Worm (Caenorhabditis elegans) whole organism, mixed stage, embryonic: ENCODE data around the gene nhr-12.

Experiments used
- M03D4.4 ChIP-seq: sonication (generic microtip); optimal IDR thresholded peaks from 2 replicates; lab custom pipeline; 2017; ENCODE audit warnings: mild to moderate bottlenecking, missing genetic modification characterization, missing compliant biosample characterization
- blmp-1 ChIP-seq: fragments of 150-350 bp; optimal IDR thresholded peaks from 2 replicates; lab custom pipeline; 2014; ENCODE audit warnings: missing biosample characterization, missing genetic modification characterization
- ceh-39 ChIP-seq: fragments of 150-350 bp; optimal IDR thresholded peaks from 2 replicates; lab custom pipeline; 2014; ENCODE audit warnings: missing biosample characterization, missing genetic modification characterization
- ceh-43 ChIP-seq: fragments of 200-800 bp; sonication (Bioruptor generic); optimal IDR thresholded peaks from 2 replicates; lab custom pipeline; 2018; ENCODE audit warnings: mild to moderate bottlenecking, missing genetic modification characterization, moderate library complexity, missing compliant biosample characterization
- ceh-83 ChIP-seq: fragments of 200-800 bp; sonication (Bioruptor generic); optimal IDR thresholded peaks from 2 replicates; lab custom pipeline; 2018; ENCODE audit warnings: mild to moderate bottlenecking, missing genetic modification characterization, missing compliant biosample characterization
- ces-1 ChIP-seq: fragments of 150-350 bp; optimal IDR thresholded peaks from 2 replicates; lab custom pipeline; 2014; ENCODE audit warnings: missing biosample characterization, missing genetic modification reagents, missing genetic modification characterization
- cnd-1 ChIP-seq: fragments of 200-800 bp; sonication (Bioruptor generic); optimal IDR thresholded peaks from 2 replicates; lab custom pipeline; 2018; ENCODE audit warnings: mild to moderate bottlenecking, missing genetic modification characterization, missing compliant biosample characterization
- drap-1 ChIP-seq: fragments of 200-800 bp; sonication (Bioruptor generic); optimal IDR thresholded peaks from 3 replicates; lab custom pipeline; 2018; ENCODE audit warnings: mild to moderate bottlenecking, missing genetic modification characterization, missing compliant biosample characterization
- elt-1 ChIP-seq: sonication (generic microtip); optimal IDR thresholded peaks from 2 replicates; lab custom pipeline; 2017; ENCODE audit warnings: missing genetic modification characterization, mild to moderate bottlenecking, missing compliant biosample characterization, antibody characterized with exemption, moderate library complexity, borderline replicate concordance; ENCODE audit not compliant: insufficient read depth
- elt-3 ChIP-seq: fragments of 150-350 bp; optimal IDR thresholded peaks from 2 replicates; lab custom pipeline; 2014; ENCODE audit warnings: missing biosample characterization, missing genetic modification characterization
- flh-1 ChIP-seq: fragments of 200-800 bp; sonication (Bioruptor generic); optimal IDR thresholded peaks from 2 replicates; lab custom pipeline; 2018; ENCODE audit warnings: mild to moderate bottlenecking, missing genetic modification characterization, moderate library complexity, missing compliant biosample characterization
- ham-2 ChIP-seq: fragments of 200-800 bp; sonication (Bioruptor generic); optimal IDR thresholded peaks from 2 replicates; lab custom pipeline; 2018; ENCODE audit warnings: mild to moderate bottlenecking, missing genetic modification characterization, missing compliant biosample characterization
- hlh-1 ChIP-seq: fragments of 150-350 bp; optimal IDR thresholded peaks from 2 replicates; lab custom pipeline; 2014; ENCODE audit warnings: missing biosample characterization, missing genetic modification reagents, missing genetic modification characterization
- lin-13 ChIP-seq: fragments of 150-350 bp; optimal IDR thresholded peaks from 2 replicates; lab custom pipeline; 2014; ENCODE audit warnings: missing biosample characterization, missing genetic modification characterization
- lin-32 ChIP-seq: fragments of 200-800 bp; sonication (Bioruptor generic); optimal IDR thresholded peaks from 2 replicates; lab custom pipeline; 2018; ENCODE audit warnings: mild to moderate bottlenecking, missing genetic modification characterization, missing compliant biosample characterization
- lsy-2 ChIP-seq: fragments of 150-350 bp; optimal IDR thresholded peaks from 2 replicates; lab custom pipeline; 2014; ENCODE audit warnings: missing biosample characterization, missing genetic modification characterization
- mab-5 ChIP-seq: fragments of 150-350 bp; optimal IDR thresholded peaks from 2 replicates; lab custom pipeline; 2014; ENCODE audit warnings: missing biosample characterization, missing genetic modification characterization
- mep-1 ChIP-seq: fragments of 150-350 bp; optimal IDR thresholded peaks from 2 replicates; lab custom pipeline; 2017; ENCODE audit warnings: missing biosample characterization, missing genetic modification reagents, missing genetic modification characterization, inconsistent platforms
- nhr-12 ChIP-seq: fragments of 150-350 bp; optimal IDR thresholded peaks from 2 replicates; lab custom pipeline; 2014; ENCODE audit warnings: missing biosample characterization, missing genetic modification characterization
- nhr-2 ChIP-seq: fragments of 150-350 bp; optimal IDR thresholded peaks from 2 replicates; lab custom pipeline; 2014; ENCODE audit warnings: missing biosample characterization, missing genetic modification characterization
- nhr-237 ChIP-seq: fragments of 150-350 bp; optimal IDR thresholded peaks from 2 replicates; lab custom pipeline; 2014; ENCODE audit warnings: missing biosample characterization, missing genetic modification characterization
- nhr-28 ChIP-seq: fragments of 150-350 bp; optimal IDR thresholded peaks from 2 replicates; lab custom pipeline; 2014; ENCODE audit warnings: missing biosample characterization, missing genetic modification characterization
- pha-4 ChIP-seq: fragments of 150-350 bp; optimal IDR thresholded peaks from 2 replicates; lab custom pipeline; 2018; ENCODE audit warnings: missing biosample characterization, missing genetic modification reagents, missing genetic modification characterization
- sem-2 ChIP-seq: fragments of 200-800 bp; sonication (Bioruptor generic); optimal IDR thresholded peaks from 2 replicates; lab custom pipeline; 2018; ENCODE audit warnings: mild to moderate bottlenecking, missing genetic modification characterization, missing compliant biosample characterization
- tbx-8 ChIP-seq: fragments of 200-800 bp; sonication (Bioruptor generic); optimal IDR thresholded peaks from 2 replicates; lab custom pipeline; 2018; ENCODE audit warnings: mild to moderate bottlenecking, missing genetic modification characterization, moderate library complexity, missing compliant biosample characterization
- unc-120 ChIP-seq: sonication (generic microtip); optimal IDR thresholded peaks from 2 replicates; lab custom pipeline; 2017; ENCODE audit warnings: missing genetic modification characterization, missing compliant biosample characterization; ENCODE audit not compliant: poor library complexity, severe bottlenecking
- unc-39 ChIP-seq: fragments of 150-350 bp; optimal IDR thresholded peaks from 2 replicates; lab custom pipeline; 2014; ENCODE audit warnings: missing biosample characterization, missing genetic modification characterization
- zip-8 ChIP-seq: fragments of 150-350 bp; optimal IDR thresholded peaks from 2 replicates; lab custom pipeline; 2014; ENCODE audit warnings: missing biosample characterization, missing genetic modification characterization
- ztf-11 ChIP-seq: fragments of 150-350 bp; optimal IDR thresholded peaks from 2 replicates; lab custom pipeline; 2014; ENCODE audit warnings: missing biosample characterization, missing genetic modification characterization

Gene nhr-12

DNA sequence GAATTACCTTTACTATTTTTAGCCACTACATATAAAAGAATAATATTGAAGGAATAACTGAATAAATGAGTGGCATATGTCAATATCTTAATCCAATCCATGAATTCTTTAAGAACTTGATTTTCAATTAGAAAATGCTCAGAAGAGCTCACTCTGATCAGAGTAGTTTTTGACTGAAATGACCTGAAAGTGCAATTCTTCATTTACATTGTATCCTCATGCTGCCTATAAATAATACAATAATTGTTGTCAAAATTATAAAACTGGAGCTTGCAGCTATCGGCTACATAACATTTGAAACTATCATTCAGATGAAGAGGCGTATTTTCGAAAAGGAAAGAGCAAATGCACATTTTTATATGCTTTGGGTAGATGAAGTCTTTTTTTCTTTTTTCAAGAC, 38.8 kb upstream of the nhr-12 start, which contains the start of gene srxa-19:
srxa-19 (minus strand) TSS at position 101 of the 400 bp plus-strand sequence.
- TF ChIP-seq unc-120 (tag; lab: Kevin White, UChicago) (no peak), nhr-2 (tag; lab: Kevin White, UChicago) (no peak), ceh-39 (tag; lab: Kevin White, UChicago) (no peak), blmp-1 (no peak), flh-1 (GFP tag; lab: Kevin White, UChicago) (no peak)

ce11 chrV:10120898-10121297, 37.0 kb upstream of the nhr-12 start, which contains the start of gene srxa-18:
Gene srxa-18, minus strand, starts transcription at chrV:10120997.
- no peak for TF ChIP-seq zip-8 (tag; lab: Kevin White, UChicago)
- no peak for TF ChIP-seq unc-39 (tag; lab: Kevin White, UChicago)
- TF ChIP-seq, all 35 proteins: peak for 0

DNA sequence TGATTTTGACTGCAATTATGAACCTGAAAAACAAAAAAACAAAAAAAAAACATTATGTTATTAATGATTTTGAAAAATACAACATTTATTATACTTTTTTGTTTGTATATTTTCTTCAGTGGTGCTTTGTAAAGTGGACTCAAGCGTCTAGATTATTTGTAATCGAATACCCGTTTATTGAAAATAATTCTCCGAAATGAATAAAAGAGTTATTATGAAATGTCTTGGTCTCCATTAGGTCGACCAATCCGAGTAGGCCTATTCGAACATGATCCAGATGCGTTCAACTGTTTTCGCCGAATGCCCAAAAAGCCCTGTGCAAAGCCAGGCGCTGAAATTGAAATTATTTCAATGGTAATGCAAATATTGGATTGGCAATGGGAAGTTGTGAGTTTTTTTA, 33.6 kb upstream of the nhr-12 start, which contains the start of gene C08B6.5:
C08B6.5 (plus strand) TSS at position 301 of the 400 bp plus-strand sequence.
- no peak for TF ChIP-seq lin-13 (tag; lab: Kevin White, UChicago)
- no peak for TF ChIP-seq drap-1 (GFP tag; lab: Kevin White, UChicago)
- TF ChIP-seq flh-1 (GFP tag; lab: Kevin White, UChicago), result no peak
- TF ChIP-seq M03D4.4 (tag; lab: Kevin White, UChicago), result no peak
- no peak for TF ChIP-seq unc-120 (tag; lab: Kevin White, UChicago)
- no peak for TF ChIP-seq ztf-11 (tag; lab: Kevin White, UChicago)
- TF ChIP-seq nhr-237 (tag; lab: Kevin White, UChicago), result no peak
- no peak for TF ChIP-seq ces-1 (GFP tag; lab: Kevin White, UChicago)
- TF ChIP-seq lin-32 (GFP tag; lab: Kevin White, UChicago), result no peak
- TF ChIP-seq ham-2, result no peak
- TF ChIP-seq nhr-12 (tag; lab: Kevin White, UChicago), result no peak
- TF ChIP-seq cnd-1, result no peak
- no peak for TF ChIP-seq unc-39 (tag; lab: Kevin White, UChicago)
- TF ChIP-seq lsy-2, result no peak

ce11 chrV:10114329-10114728, 30.5 kb upstream of the nhr-12 start, which contains the start of gene cht-5:
Gene cht-5, plus strand, starts transcription at chrV:10114629.
- TF ChIP-seq nhr-237 (tag; lab: Kevin White, UChicago), result no peak
- TF ChIP-seq mep-1 (tag; lab: Kevin White, UChicago), result no peak
- TF ChIP-seq zip-8 (tag; lab: Kevin White, UChicago), result no peak
- no peak for TF ChIP-seq nhr-12 (tag; lab: Kevin White, UChicago)
- no peak for TF ChIP-seq elt-3 (tag; lab: Kevin White, UChicago)
- no peak for TF ChIP-seq ceh-43 (GFP tag; lab: Kevin White, UChicago)
- no peak for TF ChIP-seq lin-13 (tag; lab: Kevin White, UChicago)
- TF ChIP-seq ceh-83, result no peak
- no peak for TF ChIP-seq sem-2
- TF ChIP-seq cnd-1, result no peak
- TF ChIP-seq tbx-8 (GFP tag; lab: Kevin White, UChicago), result no peak
- TF ChIP-seq ztf-11 (tag; lab: Kevin White, UChicago), result no peak
- TF ChIP-seq ces-1 (GFP tag; lab: Kevin White, UChicago), result no peak
- TF ChIP-seq elt-1, result no peak
- no peak for TF ChIP-seq ceh-39 (tag; lab: Kevin White, UChicago)
- TF ChIP-seq unc-39 (tag; lab: Kevin White, UChicago), result no peak
- no peak for TF ChIP-seq drap-1 (GFP tag; lab: Kevin White, UChicago)
- TF ChIP-seq M03D4.4 (tag; lab: Kevin White, UChicago), result no peak
- TF ChIP-seq, all 35 proteins: peak for 0

- TF ChIP-seq unc-120 (tag; lab: Kevin White, UChicago) (no peak), nhr-12 (tag; lab: Kevin White, UChicago) (no peak), mep-1 (tag; lab: Kevin White, UChicago) (no peak)
These were observed 28.3 kb upstream of the nhr-12 start, which contains the start of gene C08B6.3 for ce11 chrV:10112187-10112586. Gene C08B6.3, minus strand, starts transcription at chrV:10112287.

DNA sequence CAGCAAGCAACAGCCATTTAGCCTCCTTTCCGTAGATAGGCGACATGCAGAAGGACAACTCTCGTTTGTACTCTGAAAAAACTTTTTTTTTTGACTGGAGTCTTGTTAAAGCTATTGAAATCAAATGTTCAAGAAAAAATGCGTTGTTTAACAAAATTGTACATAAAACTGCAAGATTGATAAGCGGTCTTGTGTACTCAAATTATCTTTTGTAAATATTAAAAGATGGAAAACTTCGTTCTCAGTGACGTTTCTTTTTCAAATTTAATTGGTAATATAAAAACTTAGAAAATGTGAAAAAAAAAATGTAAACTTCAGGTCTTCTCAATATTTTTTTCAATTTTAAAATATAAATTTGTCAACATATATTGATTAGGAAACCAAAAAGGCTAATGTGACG, 27.3 kb upstream of the nhr-12 start:
- no peak for TF ChIP-seq elt-1
- TF ChIP-seq nhr-28 (tag; lab: Kevin White, UChicago), result no peak
- TF ChIP-seq unc-120 (tag; lab: Kevin White, UChicago), result no peak
- no peak for TF ChIP-seq ham-2
- TF ChIP-seq nhr-12 (tag; lab: Kevin White, UChicago), result no peak
- no peak for TF ChIP-seq drap-1 (GFP tag; lab: Kevin White, UChicago)
- TF ChIP-seq zip-8 (tag; lab: Kevin White, UChicago), result no peak
- no peak for TF ChIP-seq hlh-1 (tag; lab: Kevin White, UChicago)
- TF ChIP-seq blmp-1, result no peak
- TF ChIP-seq pha-4, result no peak
- TF ChIP-seq mab-5 (tag; lab: Kevin White, UChicago), result no peak
